Worm (Caenorhabditis elegans): ENCODE data around the gene cutl-12.

cutl-12 gene

ce11 chrII:8634386-8634785 is at the start of gene cutl-12:
TSS of gene cutl-12 (minus strand) at chrII:8634486.
- TF ChIP-seq mxl-1 (tag; optimal IDR thresholded peaks at IDR 0.05) (no peak), madf-3 (GFP tag; IDR thresholded peaks at IDR 0.05) (0 out of 2 replicates have a peak, but pooled peaks have one; percentile 39)

DNA sequence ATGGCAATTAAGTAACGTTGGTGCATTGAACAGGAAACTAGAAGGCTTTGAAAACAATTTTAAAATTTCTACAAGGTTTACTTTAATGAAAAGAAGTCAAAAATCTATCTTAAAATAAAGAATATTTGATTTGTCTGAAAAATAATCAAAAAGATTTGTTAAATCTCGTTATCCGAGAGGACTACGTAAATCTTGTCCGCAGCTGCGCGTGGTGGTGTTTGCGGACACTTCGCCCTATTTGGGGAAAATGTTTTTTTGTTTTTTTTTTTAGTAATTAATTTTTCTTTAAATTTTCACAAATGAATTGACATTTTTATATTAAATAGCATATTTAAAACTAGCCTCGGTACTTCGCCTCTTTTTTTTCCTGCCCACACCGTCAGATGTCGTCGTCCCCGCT is 49.6 kb upstream of the cutl-12 start:
- TF ChIP-seq Y67H2A.10 (GFP tag; conservative IDR thresholded peaks at IDR 0.05) (no peak), snpc-1.3 (tag; optimal IDR thresholded peaks at IDR 0.05; ENCODE audit: insufficient read depth) (peak; percentile 31), lsl-1 (GFP tag; optimal IDR thresholded peaks at IDR 0.05) (peak; percentile 52), hmg-1.2 (GFP tag; IDR thresholded peaks at IDR 0.05) (0 out of 2 replicates have a peak, but pooled peaks have one; percentile 25), dpl-1 (GFP tag; optimal IDR thresholded peaks at IDR 0.05) (peak; percentile 34), rcor-1 (GFP tag; IDR thresholded peaks at IDR 0.05) (0 out of 2 replicates have a peak, but pooled peaks have one; percentile 34), athp-1 (tag; optimal IDR thresholded peaks at IDR 0.05) (peak; percentile 99), madf-8 (GFP tag; conservative IDR thresholded peaks at IDR 0.05) (peak; percentile 44; the same call in 1 of the 2 replicates), lin-35 (GFP tag; optimal IDR thresholded peaks at IDR 0.05) (peak in 1 of 3 experiments; percentile 57), tlf-1 (GFP tag; optimal IDR thresholded peaks at IDR 0.05) (no peak), snpc-1.1 (tag; optimal IDR thresholded peaks at IDR 0.05; ENCODE audit: insufficient read depth) (peak; percentile 19), nhr-27 (tag; optimal IDR thresholded peaks at IDR 0.05) (no peak), efl-1 (GFP tag; optimal IDR thresholded peaks at IDR 0.05) (peak; percentile 6), C17E4.6 (GFP tag; IDR thresholded peaks at IDR 0.05) (0 out of 2 replicates have a peak, but pooled peaks have one; percentile 36), mes-4 (tag; optimal IDR thresholded peaks at IDR 0.05) (no peak), ccch-3 (GFP tag; optimal IDR thresholded peaks at IDR 0.05) (no peak), egl-44 (GFP tag; IDR thresholded peaks at IDR 0.05) (no peak), egl-18 (GFP tag; IDR thresholded peaks at IDR 0.05) (no peak), F33H1.4 (GFP tag; IDR thresholded peaks at IDR 0.05) (peak; percentile 61), gei-17 (GFP tag; optimal IDR thresholded peaks at IDR 0.05) (no peak)

DNA sequence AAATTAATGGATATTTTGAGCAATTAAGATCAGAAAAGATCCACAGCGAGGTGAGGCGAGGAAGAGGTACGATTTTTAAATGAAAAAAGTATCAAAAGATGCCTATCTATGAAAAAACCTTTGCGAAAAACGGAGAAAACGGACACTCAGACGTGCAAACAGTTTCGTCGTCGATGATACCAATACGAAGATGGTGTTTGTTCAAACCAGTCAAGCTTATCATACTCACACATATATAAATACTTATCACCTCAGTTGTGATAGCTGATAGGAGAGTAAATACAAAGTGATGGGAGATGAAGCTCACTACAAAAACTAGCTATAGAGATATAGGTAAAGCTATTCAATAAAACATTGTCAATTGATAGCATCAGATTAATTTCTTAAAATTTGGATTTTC is 45.5 kb upstream of the cutl-12 start:
- TF ChIP-seq him-1 (tag; optimal IDR thresholded peaks at IDR 0.05) (no peak), nhr-80 (tag; optimal IDR thresholded peaks at IDR 0.05) (peak; percentile 8)

- no peak for TF ChIP-seq B0035.1 (tag; optimal IDR thresholded peaks at IDR 0.05)
- no peak for TF ChIP-seq pbrm-1 (GFP tag; IDR thresholded peaks at IDR 0.05)
- TF ChIP-seq cebp-1 (GFP tag; IDR thresholded peaks at IDR 0.05), result peak; percentile 61; the same call in 1 of the 2 replicates
- TF ChIP-seq cebp-1 (tag; optimal IDR thresholded peaks at IDR 0.05), result peak; percentile 96
- TF ChIP-seq ZK185.1 (tag; optimal IDR thresholded peaks at IDR 0.05; ENCODE audit: poor library complexity, severe bottlenecking), result no peak
- no peak for TF ChIP-seq F33H1.4 (GFP tag; IDR thresholded peaks at IDR 0.05)
Measured at ce11 chrII:8675369-8675768, 41.1 kb upstream of the cutl-12 start.

DNA sequence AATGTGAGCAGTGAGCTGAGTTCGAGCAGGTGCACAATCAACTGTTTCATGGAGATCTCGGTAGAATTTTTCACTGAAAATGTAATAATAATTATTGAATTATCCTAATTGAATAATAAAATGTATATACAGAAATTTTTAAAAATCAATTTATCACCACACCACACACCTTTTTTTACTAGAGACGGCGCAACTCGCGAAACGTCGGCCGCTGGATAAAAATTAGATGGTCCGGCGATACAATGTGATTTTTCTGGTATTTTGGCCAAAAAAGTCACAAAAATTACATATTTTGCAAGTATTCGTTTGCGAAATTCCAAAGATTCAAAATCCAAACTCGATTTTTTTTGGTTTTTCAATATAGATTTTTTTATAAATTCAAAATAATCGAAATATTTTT is 36.5 kb upstream of the cutl-12 start:
- no peak for TF ChIP-seq F33H1.4 (GFP tag; IDR thresholded peaks at IDR 0.05)
- TF ChIP-seq F57A8.1 (GFP tag; optimal IDR thresholded peaks at IDR 0.05), result no peak
- TF ChIP-seq egrh-3 (GFP tag; IDR thresholded peaks at IDR 0.05), result no peak
- peak; percentile 6 for TF ChIP-seq lsl-1 (GFP tag; optimal IDR thresholded peaks at IDR 0.05)
- TF ChIP-seq athp-1 (tag; optimal IDR thresholded peaks at IDR 0.05), result no peak
- no peak for TF ChIP-seq ama-1 (optimal IDR thresholded peaks at IDR 0.05)
- TF ChIP-seq ama-1 (GFP tag; optimal IDR thresholded peaks at IDR 0.05), result no peak
- TF ChIP-seq D2030.7 (GFP tag; IDR thresholded peaks at IDR 0.05), result no peak; the same call in 1 of the 2 replicates
- no peak for TF ChIP-seq attf-5 (GFP tag; optimal IDR thresholded peaks at IDR 0.05)
- TF ChIP-seq rcor-1 (GFP tag; IDR thresholded peaks at IDR 0.05), result no peak
- no peak for TF ChIP-seq tbx-9 (tag; optimal IDR thresholded peaks at IDR 0.05; ENCODE audit: borderline replicate concordance)
- peak; percentile 89 for TF ChIP-seq snpc-3.4 (tag; optimal IDR thresholded peaks at IDR 0.05)
- TF ChIP-seq unc-130 (GFP tag; optimal IDR thresholded peaks at IDR 0.05), result no peak
- TF ChIP-seq snpc-4 (GFP tag; optimal IDR thresholded peaks at IDR 0.05), result peak; percentile 86
- TF ChIP-seq snpc-4 (tag; optimal IDR thresholded peaks at IDR 0.05), result peak; percentile 71 to 92 (median 90)
- TF ChIP-seq C06A6.2 (GFP tag; conservative IDR thresholded peaks at IDR 0.05), result no peak
- TF ChIP-seq tlf-1 (GFP tag; optimal IDR thresholded peaks at IDR 0.05), result no peak
- TF ChIP-seq Y67H2A.10 (GFP tag; conservative IDR thresholded peaks at IDR 0.05), result no peak
- peak; percentile 28 for TF ChIP-seq tbp1 (GFP tag; optimal IDR thresholded peaks at IDR 0.05)

All from whole organism, young adult.